Worm (Caenorhabditis elegans): ENCODE results near the gene C13E3.1.

DNA sequence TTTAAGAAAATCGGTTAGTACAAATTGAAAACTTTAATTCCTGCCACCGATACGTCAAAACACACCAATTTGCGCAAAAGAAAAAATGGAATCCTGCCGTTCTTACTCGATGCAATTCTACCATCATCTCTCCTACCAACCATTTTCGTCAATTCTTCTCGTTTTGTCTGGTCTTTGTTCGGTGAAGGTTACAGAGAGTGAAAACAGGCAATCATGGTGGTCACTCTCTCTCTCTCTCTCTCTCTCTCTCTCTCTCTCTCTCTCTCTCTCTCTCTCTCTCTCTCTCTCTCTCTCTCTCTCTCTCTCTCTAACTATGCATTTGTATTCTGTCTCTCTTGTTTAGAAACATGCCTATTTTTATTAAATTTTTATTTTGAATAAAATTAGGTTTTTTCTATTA, 10.7 kb upstream of the C13E3.1 start:
- TF ChIP-seq him-1 (tag; optimal IDR thresholded peaks at IDR 0.05) = no peak
- no peak for TF ChIP-seq snpc-1.1 (tag; optimal IDR thresholded peaks at IDR 0.05; ENCODE audit: insufficient read depth)
- TF ChIP-seq nhr-179 (tag; optimal IDR thresholded peaks at IDR 0.05) = no peak
- TF ChIP-seq ama-1 (optimal IDR thresholded peaks at IDR 0.05) = no peak
- no peak for TF ChIP-seq ama-1 (GFP tag; optimal IDR thresholded peaks at IDR 0.05)
- no peak for TF ChIP-seq pha-4 (tag; optimal IDR thresholded peaks at IDR 0.05)
- TF ChIP-seq mel-28 (tag; optimal IDR thresholded peaks at IDR 0.05; ENCODE audit: borderline replicate concordance) = no peak
- TF ChIP-seq ceh-40 (GFP tag; IDR thresholded peaks at IDR 0.05) = no peak
- no peak for TF ChIP-seq F33H1.4 (GFP tag; IDR thresholded peaks at IDR 0.05)
- no peak for TF ChIP-seq nhr-90 (tag; optimal IDR thresholded peaks at IDR 0.05)
- no peak for TF ChIP-seq athp-1 (tag; optimal IDR thresholded peaks at IDR 0.05)
- TF ChIP-seq unc-62 (GFP tag; optimal IDR thresholded peaks at IDR 0.05) = no peak

Measured in whole organism, young adult.